Fruit fly (Drosophila melanogaster): Measurements from ENCODE around the gene Mst84B.

DNA sequence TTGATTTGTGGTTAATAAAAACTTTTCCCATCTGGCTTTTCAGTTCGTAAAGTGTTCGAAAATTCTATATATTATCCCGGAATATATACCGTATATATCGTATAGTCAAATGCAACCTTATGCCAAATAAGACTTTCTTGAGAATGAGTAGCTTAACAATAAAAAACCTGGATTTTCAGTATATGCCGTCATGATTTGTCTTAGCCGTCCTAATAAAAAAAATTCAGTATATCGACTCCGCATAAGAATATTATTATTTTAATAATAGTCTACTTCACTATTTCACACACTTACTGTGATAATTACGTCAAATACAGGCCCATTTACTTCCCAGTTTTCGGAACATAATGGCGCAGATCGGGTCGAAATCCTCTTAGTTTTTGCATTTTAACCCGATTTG lies at the start of gene Mst84B:
- no peak for TF ChIP-seq Xbp1 (GFP tag; optimal IDR thresholded peaks at IDR 0.05)
- no peak for TF ChIP-seq trem (tag; optimal IDR thresholded peaks at IDR 0.05)

Measured in whole organism, embryonic.